Worm (Caenorhabditis elegans) whole organism, L4 larva: ENCODE results near the gene tmem-138.

Source experiments
- T26A8.4 ChIP-seq: fragments of 200-800 bp; sonication (Bioruptor generic); IDR thresholded peaks from 2 replicates; pipeline ENCODE4 v1.3.6; 2022; ENCODE audit warnings: missing genetic modification characterization, missing compliant biosample characterization
- Y105C5A.15 ChIP-seq: fragments of 200-800 bp; sonication (Bioruptor generic); IDR thresholded peaks from 2 replicates; pipeline ENCODE4 v1.3.6; 2022; ENCODE audit warnings: missing genetic modification characterization, missing compliant biosample characterization
- mep-1 ChIP-seq: fragments of 150-350 bp; sonication (generic microtip); optimal IDR thresholded peaks from 3 replicates; lab custom pipeline; 2014; ENCODE audit warnings: missing biosample characterization, missing genetic modification characterization
- mxl-3 ChIP-seq: fragments of 200-800 bp; sonication (Bioruptor generic); optimal IDR thresholded peaks from 2 replicates; lab custom pipeline; 2018; ENCODE audit warnings: mild to moderate bottlenecking, missing genetic modification characterization, missing compliant biosample characterization

DNA sequence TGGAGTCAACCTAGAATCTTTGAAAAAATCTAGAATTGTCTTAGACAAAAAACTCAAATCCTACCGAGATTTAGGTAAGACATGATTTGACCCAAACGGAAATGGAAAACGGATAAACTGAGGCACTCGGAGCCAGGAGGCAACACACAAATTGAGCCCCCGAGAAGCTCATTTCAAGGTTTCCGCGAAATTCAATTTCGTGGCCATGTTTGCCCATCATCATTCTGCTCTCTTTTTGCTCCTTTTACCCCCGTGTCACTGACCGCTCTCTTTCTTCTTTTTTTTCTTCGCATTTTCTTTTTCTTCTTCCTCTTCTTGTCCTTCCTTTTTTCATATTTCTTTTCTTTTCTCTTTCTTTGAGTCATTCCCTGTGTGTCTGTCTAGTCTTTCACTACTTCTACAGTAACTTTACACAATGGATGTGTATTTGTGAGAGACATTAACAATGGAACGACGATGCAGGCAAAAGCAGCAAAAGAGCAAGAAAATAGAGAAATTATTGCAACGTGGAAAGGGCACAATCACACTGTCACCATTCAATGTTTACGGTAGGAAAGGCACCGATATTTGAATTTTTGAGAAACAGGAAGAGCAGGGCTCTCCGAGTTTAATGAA lies 4.3 kb upstream of the tmem-138 start:
- TF ChIP-seq mep-1 (tag; lab: Kevin White, UChicago) (no peak), mxl-3 (GFP tag; lab: Kevin White, UChicago) (no peak), Y105C5A.15 (GFP tag; lab: Robert Waterston, UW) (no peak), T26A8.4 (GFP tag; lab: Robert Waterston, UW) (no peak)
